Worm (Caenorhabditis elegans) whole organism, L4 larva: ENCODE results near the gene col-8.

Experiments
- F49E8.2 ChIP-seq: sonication (generic microtip); optimal IDR thresholded peaks from 2 replicates; lab custom pipeline; 2016; ENCODE audit warnings: missing compliant biosample characterization, mild to moderate bottlenecking, missing genetic modification characterization, borderline replicate concordance
- Y105C5A.15 ChIP-seq: fragments of 200-800 bp; sonication (Bioruptor generic); IDR thresholded peaks from 2 replicates; pipeline ENCODE4 v1.3.6; 2022; ENCODE audit warnings: missing genetic modification characterization, missing compliant biosample characterization
- Y48G9A.11 ChIP-seq: fragments of 200-800 bp; sonication (Bioruptor generic); IDR thresholded peaks from 2 replicates; pipeline ENCODE4 v1.3.6; 2022; ENCODE audit warnings: missing genetic modification reagents, missing genetic modification characterization, missing compliant biosample characterization
- Y75B8A.6 ChIP-seq: fragments of 200-800 bp; sonication (Bioruptor generic); IDR thresholded peaks from 2 replicates; pipeline ENCODE4 v1.3.6; 2022; ENCODE audit warnings: missing genetic modification reagents, missing genetic modification characterization, missing compliant biosample characterization
- aha-1 ChIP-seq: fragments of 150-350 bp; peaks from one replicate; lab custom pipeline; 2014; ENCODE audit warnings: missing biosample characterization, missing genetic modification characterization
- arid-1 ChIP-seq: fragments of 200-800 bp; sonication (Bioruptor generic); conservative IDR thresholded peaks from 2 replicates; pipeline ENCODE4 v1.3.6; 2022; ENCODE audit warnings: missing genetic modification reagents, missing genetic modification characterization, missing compliant biosample characterization
- ceh-20 ChIP-seq: fragments of 200-800 bp; sonication (Bioruptor generic); IDR thresholded peaks from 2 replicates; pipeline ENCODE4 v1.3.6; 2022; ENCODE audit warnings: missing genetic modification reagents, missing genetic modification characterization, missing compliant biosample characterization
- ceh-28 ChIP-seq: fragments of 150-350 bp; optimal IDR thresholded peaks from 2 replicates; lab custom pipeline; 2014; ENCODE audit warnings: missing biosample characterization, missing genetic modification reagents, missing genetic modification characterization
- ceh-62 ChIP-seq: sonication (generic microtip); optimal IDR thresholded peaks from 2 replicates; lab custom pipeline; 2017; ENCODE audit warnings: missing biosample characterization, missing genetic modification characterization
- daf-12 ChIP-seq: fragments of 150-350 bp; optimal IDR thresholded peaks from 2 replicates; lab custom pipeline; 2014; ENCODE audit warnings: missing biosample characterization, missing genetic modification reagents, missing genetic modification characterization
- daf-16 ChIP-seq, 3 experiments: sonication (generic microtip); optimal IDR thresholded peaks; 2 replicates each; lab custom pipeline; 2016 to 2017; ENCODE audit warnings: missing genetic modification characterization in 3 of 3, missing genetic modification reagents in 3 of 3, mild to moderate bottlenecking in 2 of 3, missing compliant biosample characterization in 2 of 3, missing biosample characterization in 1 of 3, moderate library complexity in 1 of 3
- dmd-6 ChIP-seq: fragments of 200-800 bp; sonication (Bioruptor generic); IDR thresholded peaks from 2 replicates; pipeline ENCODE4 v1.3.6; 2022; ENCODE audit warnings: missing genetic modification reagents, missing genetic modification characterization, missing compliant biosample characterization
- dmd-9 ChIP-seq: fragments of 200-800 bp; sonication (Bioruptor generic); IDR thresholded peaks from 2 replicates; pipeline ENCODE4 v1.3.6; 2022; ENCODE audit warnings: missing genetic modification reagents, missing genetic modification characterization, missing compliant biosample characterization
- dpl-1 ChIP-seq: fragments of 150-350 bp; optimal IDR thresholded peaks from 2 replicates; lab custom pipeline; 2014; ENCODE audit warnings: missing biosample characterization, missing genetic modification reagents, missing genetic modification characterization
- dve-1 ChIP-seq: sonication (generic microtip); optimal IDR thresholded peaks from 2 replicates; lab custom pipeline; 2017; ENCODE audit warnings: antibody characterized with exemption, mild to moderate bottlenecking, missing genetic modification characterization, missing compliant biosample characterization; ENCODE audit not compliant: insufficient read depth
- hlh-11 ChIP-seq: fragments of 200-800 bp; sonication (Bioruptor generic); optimal IDR thresholded peaks from 2 replicates; lab custom pipeline; 2018; ENCODE audit warnings: mild to moderate bottlenecking, missing genetic modification characterization, missing compliant biosample characterization
- hlh-30 ChIP-seq: sonication (generic microtip); optimal IDR thresholded peaks from 2 replicates; lab custom pipeline; 2017; ENCODE audit warnings: antibody characterized with exemption, mild to moderate bottlenecking, missing genetic modification characterization, missing compliant biosample characterization; ENCODE audit not compliant: insufficient read depth
- jun-1 ChIP-seq: fragments of 150-350 bp; optimal IDR thresholded peaks from 2 replicates; lab custom pipeline; 2014; ENCODE audit warnings: missing biosample characterization, missing genetic modification reagents, missing genetic modification characterization
- lin-1 ChIP-seq: fragments of 200-800 bp; sonication (Bioruptor generic); IDR thresholded peaks from 2 replicates; pipeline ENCODE4 v1.3.6; 2022; ENCODE audit warnings: missing genetic modification reagents, missing genetic modification characterization, missing compliant biosample characterization
- lin-15B ChIP-seq: fragments of 150-350 bp; sonication (generic microtip); optimal IDR thresholded peaks from 3 replicates; lab custom pipeline; 2014; ENCODE audit warnings: missing biosample characterization, missing genetic modification characterization
- lin-38 ChIP-seq: fragments of 200-800 bp; sonication (Bioruptor generic); IDR thresholded peaks from 2 replicates; pipeline ENCODE4 v1.3.6; 2022; ENCODE audit warnings: missing genetic modification reagents, missing genetic modification characterization, missing compliant biosample characterization
- lir-3 ChIP-seq: sonication (generic microtip); optimal IDR thresholded peaks from 2 replicates; lab custom pipeline; 2016; ENCODE audit warnings: mild to moderate bottlenecking, missing genetic modification characterization, missing compliant biosample characterization
- madf-5 ChIP-seq, 2 experiments: fragments of 200-800 bp; sonication (Bioruptor generic); IDR thresholded peaks; 2 replicates each; pipeline ENCODE4 v1.3.6; 2022; ENCODE audit warnings: missing compliant biosample characterization in 2 of 2, missing genetic modification characterization in 2 of 2
- mdl-1 ChIP-seq, 2 experiments: fragments of 150-350 bp in 1 of 2; sonication (generic microtip) in 1 of 2; optimal IDR thresholded peaks; 2 replicates each; lab custom pipeline; 2014 to 2017; ENCODE audit warnings: missing biosample characterization in 2 of 2, missing genetic modification characterization in 2 of 2
- mes-2 ChIP-seq: sonication (generic microtip); optimal IDR thresholded peaks from 2 replicates; lab custom pipeline; 2016; ENCODE audit warnings: missing genotype, mild to moderate bottlenecking, missing genetic modification characterization, missing compliant biosample characterization; ENCODE audit not compliant: poor library complexity, severe bottlenecking
- mxl-2 ChIP-seq: fragments of 200-800 bp; sonication (Bioruptor generic); conservative IDR thresholded peaks from 2 replicates; pipeline ENCODE4 v1.3.6; 2022; ENCODE audit warnings: missing genetic modification reagents, missing genetic modification characterization, missing compliant biosample characterization
- mxl-3 ChIP-seq: fragments of 200-800 bp; sonication (Bioruptor generic); optimal IDR thresholded peaks from 2 replicates; lab custom pipeline; 2018; ENCODE audit warnings: mild to moderate bottlenecking, missing genetic modification characterization, missing compliant biosample characterization
- nhr-102 ChIP-seq: sonication (generic microtip); optimal IDR thresholded peaks from 2 replicates; lab custom pipeline; 2016; ENCODE audit warnings: mild to moderate bottlenecking, missing genetic modification characterization, moderate library complexity, missing compliant biosample characterization
- nhr-237 ChIP-seq: sonication (generic microtip); optimal IDR thresholded peaks from 2 replicates; lab custom pipeline; 2017; ENCODE audit warnings: missing biosample characterization, missing genetic modification characterization
- nhr-25 ChIP-seq: sonication (generic microtip); optimal IDR thresholded peaks from 2 replicates; lab custom pipeline; 2017; ENCODE audit warnings: missing genetic modification characterization, mild to moderate bottlenecking, missing compliant biosample characterization, antibody characterized with exemption, moderate library complexity, borderline replicate concordance; ENCODE audit not compliant: insufficient read depth
- nhr-28 ChIP-seq: fragments of 150-350 bp; optimal IDR thresholded peaks from 2 replicates; lab custom pipeline; 2014; ENCODE audit warnings: missing biosample characterization, missing genetic modification characterization
- nhr-41 ChIP-seq: fragments of 200-800 bp; sonication (Bioruptor generic); IDR thresholded peaks from 2 replicates; pipeline ENCODE4 v1.3.6; 2022; ENCODE audit warnings: missing genetic modification reagents, missing genetic modification characterization, missing compliant biosample characterization
- nhr-77 ChIP-seq: fragments of 150-350 bp; optimal IDR thresholded peaks from 2 replicates; lab custom pipeline; 2014; ENCODE audit warnings: missing biosample characterization, missing genetic modification characterization
- php-3 ChIP-seq: fragments of 200-800 bp; sonication (Bioruptor generic); IDR thresholded peaks from 2 replicates; pipeline ENCODE4 v1.3.6; 2022; ENCODE audit warnings: missing genetic modification reagents, missing genetic modification characterization, missing compliant biosample characterization
- saeg-2 ChIP-seq: fragments of 200-800 bp; sonication (Bioruptor generic); IDR thresholded peaks from 2 replicates; pipeline ENCODE4 v1.3.6; 2022; ENCODE audit warnings: missing genetic modification reagents, missing genetic modification characterization, missing compliant biosample characterization
- tra-1 ChIP-seq: fragments of 200-800 bp; sonication (Bioruptor generic); IDR thresholded peaks from 2 replicates; pipeline ENCODE4 v1.3.6; 2022; ENCODE audit warnings: missing genetic modification reagents, missing genetic modification characterization, missing compliant biosample characterization
- unc-130 ChIP-seq: sonication (generic microtip); optimal IDR thresholded peaks from 2 replicates; lab custom pipeline; 2016; ENCODE audit warnings: missing genetic modification reagents, missing genetic modification characterization, missing compliant biosample characterization
- unc-62 ChIP-seq, 3 experiments: fragments of 150-350 bp in 1 of 3; sonication (generic microtip); optimal IDR thresholded peaks in 2 of 3; peaks in 1 of 3; 1 replicate in 1 of 3; 2 replicates in 2 of 3; lab custom pipeline; 2014 to 2017; ENCODE audit warnings: missing biosample characterization in 3 of 3, missing genetic modification characterization in 3 of 3, missing genetic modification reagents in 3 of 3, missing genotype in 1 of 3
- zag-1 ChIP-seq: fragments of 150-350 bp; optimal IDR thresholded peaks from 2 replicates; lab custom pipeline; 2014; ENCODE audit warnings: missing biosample characterization, missing genetic modification characterization
- zfp-2 ChIP-seq: sonication (generic microtip); optimal IDR thresholded peaks from 2 replicates; lab custom pipeline; 2016; ENCODE audit warnings: mild to moderate bottlenecking, missing genetic modification characterization, missing compliant biosample characterization
- zip-2 ChIP-seq: fragments of 150-350 bp; optimal IDR thresholded peaks from 2 replicates; lab custom pipeline; 2014; ENCODE audit warnings: missing biosample characterization, missing genetic modification characterization
- ztf-11 ChIP-seq: fragments of 150-350 bp; optimal IDR thresholded peaks from 2 replicates; lab custom pipeline; 2014; ENCODE audit warnings: missing biosample characterization, missing genetic modification characterization

Gene col-8

DNA sequence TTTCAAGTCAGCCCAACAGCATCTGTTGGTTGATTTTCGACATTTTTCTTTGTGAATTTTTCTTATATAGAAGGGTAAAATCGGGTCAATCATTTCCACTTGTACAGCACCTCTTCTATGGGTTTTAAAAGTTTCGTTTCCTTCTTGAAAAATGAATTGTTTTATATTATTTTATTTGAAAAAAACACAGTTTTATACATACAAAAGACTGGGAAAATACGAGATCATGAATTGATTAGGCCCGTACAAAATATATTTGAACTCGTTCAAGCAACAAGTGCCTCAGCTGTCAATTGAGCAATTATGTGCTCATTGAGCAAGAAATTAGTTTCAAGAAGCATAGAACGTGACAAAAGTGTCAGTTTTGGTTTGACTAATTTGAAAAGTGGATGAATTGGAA, 18.3 kb downstream of the col-8 start:
- TF ChIP-seq ceh-62 (tag; lab: Kevin White, UChicago) = no peak
- TF ChIP-seq nhr-77 (tag; lab: Kevin White, UChicago) = no peak
- peak; percentile 40 for TF ChIP-seq aha-1 (tag; lab: Kevin White, UChicago)
- no peak for TF ChIP-seq lin-1 (GFP tag; lab: Robert Waterston, UW)
- peak in 1 of 2 experiments; percentile 98 for TF ChIP-seq unc-62 (GFP tag; optimal IDR thresholded peaks at IDR 0.05 in 1 of 2; lab: Kevin White, UChicago)
- no peak for TF ChIP-seq unc-62 (tag; optimal IDR thresholded peaks at IDR 0.05; lab: Kevin White, UChicago)

DNA sequence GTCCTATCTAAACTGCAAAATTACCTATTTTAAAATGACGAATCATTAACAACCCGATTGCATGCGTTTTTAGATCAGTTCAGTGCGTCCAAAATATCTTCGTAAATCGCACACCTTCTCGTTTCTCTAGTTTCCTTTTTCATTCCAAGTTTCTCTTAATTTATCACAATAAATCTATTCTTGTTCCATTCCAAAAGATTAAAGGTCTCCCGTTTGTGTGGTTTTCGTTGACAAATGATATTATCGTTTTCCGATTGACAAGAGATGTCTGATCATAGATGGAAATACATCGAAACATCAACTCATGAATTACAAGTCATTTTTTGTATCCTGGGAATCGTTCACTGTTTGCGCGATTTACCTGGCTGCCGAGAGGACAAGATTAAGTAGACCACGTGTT, 27.2 kb downstream of the col-8 start:
- no peak for TF ChIP-seq arid-1 (GFP tag; lab: Robert Waterston, UW)
- TF ChIP-seq zfp-2 (tag; lab: Kevin White, UChicago) = no peak
- no peak for TF ChIP-seq Y48G9A.11 (GFP tag; lab: Robert Waterston, UW)
- TF ChIP-seq aha-1 (tag; lab: Kevin White, UChicago) = no peak
- TF ChIP-seq madf-5 (GFP tag; IDR thresholded peaks at IDR 0.05; lab: Robert Waterston, UW) = no peak
- TF ChIP-seq tra-1 = no peak
- no peak for TF ChIP-seq dve-1
- no peak for TF ChIP-seq daf-12 (tag; lab: Kevin White, UChicago)
- TF ChIP-seq daf-16 (GFP tag; optimal IDR thresholded peaks at IDR 0.05; lab: Kevin White, UChicago) = no peak
- peak; percentile 5 for TF ChIP-seq daf-16 (tag; optimal IDR thresholded peaks at IDR 0.05; lab: Kevin White, UChicago)
- peak; percentile 69 for TF ChIP-seq nhr-28 (tag; lab: Kevin White, UChicago)
- no peak for TF ChIP-seq unc-62 (GFP tag; optimal IDR thresholded peaks at IDR 0.05 in 1 of 2; lab: Kevin White, UChicago)
- no peak for TF ChIP-seq unc-62 (tag; optimal IDR thresholded peaks at IDR 0.05; lab: Kevin White, UChicago)
- TF ChIP-seq nhr-25 (tag; lab: Kevin White, UChicago) = no peak
- TF ChIP-seq unc-130 (GFP tag; lab: Kevin White, UChicago) = no peak
- peak; percentile 7 for TF ChIP-seq hlh-11 (tag; lab: Kevin White, UChicago)
- peak; percentile 20 for TF ChIP-seq mxl-3
- TF ChIP-seq lin-15B (tag; lab: Kevin White, UChicago) = no peak
- no peak for TF ChIP-seq nhr-41
- TF ChIP-seq Y75B8A.6 (GFP tag; lab: Robert Waterston, UW) = no peak

DNA sequence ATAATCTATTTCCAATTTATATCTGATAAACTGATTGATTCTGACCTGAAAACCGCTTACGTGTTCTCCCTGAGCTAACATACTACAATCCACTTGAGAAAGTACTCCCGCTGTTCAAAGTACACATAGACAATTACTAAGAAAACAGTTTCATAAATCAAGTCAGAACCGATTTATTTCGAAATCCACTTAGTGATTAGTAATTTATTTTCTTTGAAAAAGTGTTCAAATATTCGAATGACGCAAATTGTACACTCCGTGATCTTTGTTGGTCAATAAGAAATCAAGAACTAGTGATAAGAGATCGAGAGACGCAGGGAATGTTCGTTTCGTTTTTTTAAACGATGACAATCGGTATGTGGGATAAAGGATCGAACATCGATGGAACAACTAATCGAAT, 27.9 kb downstream of the col-8 start:
- peak; percentile 93 for TF ChIP-seq aha-1 (tag; lab: Kevin White, UChicago)
- TF ChIP-seq F49E8.2 (tag; lab: Kevin White, UChicago) = no peak
- peak; percentile 56 for TF ChIP-seq dve-1
- peak in 1 of 2 experiments; percentile 12 for TF ChIP-seq daf-16 (GFP tag; optimal IDR thresholded peaks at IDR 0.05; lab: Kevin White, UChicago)
- peak; percentile 45 for TF ChIP-seq daf-16 (tag; optimal IDR thresholded peaks at IDR 0.05; lab: Kevin White, UChicago)
- no peak for TF ChIP-seq zag-1 (tag; lab: Kevin White, UChicago)
- TF ChIP-seq hlh-11 (tag; lab: Kevin White, UChicago) = peak; percentile 37

DNA sequence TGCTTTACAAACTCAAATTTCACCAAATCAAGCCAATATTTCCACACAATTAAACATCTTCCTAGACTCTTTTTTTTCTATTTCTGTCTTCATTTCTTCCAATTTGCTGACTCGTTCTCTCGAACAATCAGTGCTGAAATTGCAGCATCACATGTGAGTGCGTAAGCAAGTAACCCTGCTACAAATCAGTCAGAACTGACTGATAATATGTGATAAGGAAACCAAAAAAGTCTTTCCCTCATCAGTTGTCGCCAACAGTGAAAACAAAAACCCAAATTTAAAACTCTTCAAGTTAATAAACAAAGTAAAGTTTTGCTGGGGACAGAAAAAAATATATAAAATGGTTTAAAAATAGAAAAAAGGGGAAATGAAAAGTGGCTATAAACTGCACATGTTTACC, 28.9 kb downstream of the col-8 start:
- TF ChIP-seq nhr-77 (tag; lab: Kevin White, UChicago) = peak; percentile 47
- no peak for TF ChIP-seq aha-1 (tag; lab: Kevin White, UChicago)
- TF ChIP-seq zfp-2 (tag; lab: Kevin White, UChicago) = no peak
- TF ChIP-seq mes-2 (tag; lab: Kevin White, UChicago) = no peak
- TF ChIP-seq dmd-9 (GFP tag; lab: Robert Waterston, UW) = no peak
- TF ChIP-seq Y105C5A.15 (GFP tag; lab: Robert Waterston, UW) = no peak
- peak; percentile 24; the same call in 1 of the 2 replicates for TF ChIP-seq php-3 (GFP tag; lab: Robert Waterston, UW)
- peak in 1 of 2 experiments; percentile 16 for TF ChIP-seq mdl-1 (tag; optimal IDR thresholded peaks at IDR 0.05; lab: Kevin White, UChicago)
- TF ChIP-seq Y75B8A.6 (GFP tag; lab: Robert Waterston, UW) = no peak
- peak; percentile 71 for TF ChIP-seq dve-1
- peak; percentile 74 for TF ChIP-seq hlh-11 (tag; lab: Kevin White, UChicago)
- peak; percentile 66 for TF ChIP-seq dmd-6 (GFP tag; lab: Robert Waterston, UW)
- TF ChIP-seq daf-16 (GFP tag; optimal IDR thresholded peaks at IDR 0.05; lab: Kevin White, UChicago) = peak in 1 of 2 experiments; percentile 1
- peak; percentile 80 for TF ChIP-seq daf-16 (tag; optimal IDR thresholded peaks at IDR 0.05; lab: Kevin White, UChicago)
- TF ChIP-seq nhr-102 = no peak
- no peak for TF ChIP-seq ztf-11
- peak; percentile 30 for TF ChIP-seq hlh-30 (tag; lab: Kevin White, UChicago)
- no peak for TF ChIP-seq mxl-2 (GFP tag; lab: Robert Waterston, UW)
- no peak for TF ChIP-seq ceh-20
- TF ChIP-seq jun-1 (tag; lab: Kevin White, UChicago) = no peak
- TF ChIP-seq ceh-28 (tag; lab: Kevin White, UChicago) = no peak
- no peak for TF ChIP-seq lir-3 (tag; lab: Kevin White, UChicago)
- TF ChIP-seq saeg-2 = no peak
- TF ChIP-seq lin-15B (tag; lab: Kevin White, UChicago) = no peak
- no peak for TF ChIP-seq zip-2 (tag; lab: Kevin White, UChicago)
- no peak for TF ChIP-seq dpl-1 (GFP tag; lab: Kevin White, UChicago)
- no peak for TF ChIP-seq lin-38 (GFP tag; lab: Robert Waterston, UW)
- TF ChIP-seq nhr-237 (tag; lab: Kevin White, UChicago) = no peak
